Worm (Caenorhabditis elegans) whole organism, young adult: ENCODE data around the gene cyp-42A1.

ENCODE experiments used
- C17E4.6 ChIP-seq: fragments of 200-800 bp; sonication (Bioruptor generic); IDR thresholded peaks from 2 replicates; pipeline ENCODE4 v1.3.6; 2022; ENCODE audit warnings: missing genetic modification reagents, missing genetic modification characterization, missing compliant biosample characterization
- D2030.7 ChIP-seq: fragments of 200-800 bp; sonication (Bioruptor generic); IDR thresholded peaks from 2 replicates; pipeline ENCODE4 v1.3.6; 2022; ENCODE audit warnings: missing genetic modification reagents, missing genetic modification characterization, missing compliant biosample characterization
- F52B5.7 ChIP-seq: sonication (generic microtip); optimal IDR thresholded peaks from 2 replicates; lab custom pipeline; 2016; ENCODE audit warnings: mild to moderate bottlenecking, missing genetic modification characterization, missing compliant biosample characterization
- F55B11.4 ChIP-seq: sonication (generic microtip); optimal IDR thresholded peaks from 2 replicates; lab custom pipeline; 2016; ENCODE audit warnings: missing compliant biosample characterization, missing genetic modification characterization, borderline replicate concordance; ENCODE audit not compliant: insufficient read depth
- K11D2.4 ChIP-seq: fragments of 200-800 bp; sonication (Bioruptor generic); IDR thresholded peaks from 2 replicates; pipeline ENCODE4 v1.3.6; 2022; ENCODE audit warnings: missing genetic modification reagents, missing genetic modification characterization, missing compliant biosample characterization
- K12H6.12 ChIP-seq: fragments of 200-800 bp; sonication (Bioruptor generic); optimal IDR thresholded peaks from 2 replicates; lab custom pipeline; 2018; ENCODE audit warnings: mild to moderate bottlenecking, missing genetic modification characterization, missing compliant biosample characterization
- T26A5.8 ChIP-seq: sonication (generic microtip); optimal IDR thresholded peaks from 2 replicates; lab custom pipeline; 2016; ENCODE audit warnings: missing genetic modification characterization, missing compliant biosample characterization
- Y53G8AR.9 ChIP-seq: fragments of 200-800 bp; sonication (Bioruptor generic); conservative IDR thresholded peaks from 2 replicates; pipeline ENCODE4 v1.3.6; 2022; ENCODE audit warnings: missing genetic modification reagents, missing genetic modification characterization, missing compliant biosample characterization
- ama-1 ChIP-seq, 3 experiments: fragments of 150-350 bp in 1 of 3; sonication (generic microtip) in 2 of 3; optimal IDR thresholded peaks; 2 replicates each; lab custom pipeline; 2014 to 2018; ENCODE audit warnings: missing biosample characterization in 2 of 3, missing genetic modification characterization in 2 of 3, missing genetic modification reagents in 2 of 3
- aptf-3 ChIP-seq: fragments of 200-800 bp; sonication (Bioruptor generic); IDR thresholded peaks from 2 replicates; pipeline ENCODE4 v1.3.6; 2022; ENCODE audit warnings: missing genetic modification characterization, missing compliant biosample characterization
- attf-3 ChIP-seq: fragments of 200-800 bp; sonication (Bioruptor generic); conservative IDR thresholded peaks from 2 replicates; pipeline ENCODE4 v1.3.6; 2022; ENCODE audit warnings: missing genetic modification reagents, missing genetic modification characterization, missing compliant biosample characterization
- bed-1 ChIP-seq: fragments of 200-800 bp; sonication (Bioruptor generic); IDR thresholded peaks from 2 replicates; pipeline ENCODE4 v1.3.6; 2022; ENCODE audit warnings: missing genetic modification reagents, missing genetic modification characterization, missing compliant biosample characterization
- bed-2 ChIP-seq: fragments of 200-800 bp; sonication (Bioruptor generic); IDR thresholded peaks from 2 replicates; pipeline ENCODE4 v1.3.6; 2022; ENCODE audit warnings: missing genetic modification reagents, missing genetic modification characterization, missing compliant biosample characterization
- cebp-1 ChIP-seq, 2 experiments: fragments of 200-800 bp in 1 of 2; sonication (Bioruptor generic) in 1 of 2; sonication (generic microtip) in 1 of 2; IDR thresholded peaks in 1 of 2; optimal IDR thresholded peaks in 1 of 2; 2 replicates each; pipeline versions ENCODE4 v1.3.6 to Lab custom; 2017 to 2022; ENCODE audit warnings: missing compliant biosample characterization in 2 of 2, missing genetic modification characterization in 2 of 2, mild to moderate bottlenecking in 1 of 2, missing genetic modification reagents in 1 of 2, moderate library complexity in 1 of 2
- cebp-2 ChIP-seq: fragments of 200-800 bp; sonication (Bioruptor generic); IDR thresholded peaks from 2 replicates; pipeline ENCODE4 v1.3.6; 2022; ENCODE audit warnings: missing genetic modification characterization, missing compliant biosample characterization
- ceh-79 ChIP-seq: sonication (generic microtip); optimal IDR thresholded peaks from 2 replicates; lab custom pipeline; 2017; ENCODE audit warnings: mild to moderate bottlenecking, missing genetic modification characterization, missing compliant biosample characterization
- dox-1 ChIP-seq: fragments of 200-800 bp; sonication (Bioruptor generic); IDR thresholded peaks from 2 replicates; pipeline ENCODE4 v1.3.6; 2022; ENCODE audit warnings: missing genetic modification reagents, missing genetic modification characterization, missing compliant biosample characterization
- egrh-3 ChIP-seq: fragments of 200-800 bp; sonication (Bioruptor generic); IDR thresholded peaks from 2 replicates; pipeline ENCODE4 v1.3.6; 2022; ENCODE audit warnings: missing genetic modification reagents, missing genetic modification characterization, missing compliant biosample characterization
- him-1 ChIP-seq: sonication (generic microtip); optimal IDR thresholded peaks from 2 replicates; lab custom pipeline; 2016; ENCODE audit warnings: missing genotype, missing genetic modification reagents, missing genetic modification characterization, missing compliant biosample characterization
- lin-35 ChIP-seq, 3 experiments: fragments of 150-350 bp in 2 of 3; sonication (generic microtip) in 1 of 3; optimal IDR thresholded peaks; 2 replicates each; lab custom pipeline; 2014 to 2018; ENCODE audit warnings: missing biosample characterization in 3 of 3, missing genetic modification characterization in 3 of 3, missing genetic modification reagents in 3 of 3
- lin-40 ChIP-seq: sonication (generic microtip); optimal IDR thresholded peaks from 2 replicates; lab custom pipeline; 2016; ENCODE audit warnings: missing genetic modification characterization, mild to moderate bottlenecking, missing compliant biosample characterization, missing genotype, missing genetic modification reagents
- lin-54 ChIP-seq: fragments of 200-800 bp; sonication (Bioruptor generic); optimal IDR thresholded peaks from 2 replicates; lab custom pipeline; 2018; ENCODE audit warnings: mild to moderate bottlenecking, missing genetic modification characterization, missing compliant biosample characterization
- lsl-1 ChIP-seq: fragments of 200-800 bp; sonication (Bioruptor generic); optimal IDR thresholded peaks from 2 replicates; lab custom pipeline; 2018; ENCODE audit warnings: mild to moderate bottlenecking, missing genetic modification characterization, moderate library complexity, missing compliant biosample characterization
- lsy-27 ChIP-seq: sonication (generic microtip); optimal IDR thresholded peaks from 2 replicates; lab custom pipeline; 2017; ENCODE audit warnings: missing genetic modification characterization, mild to moderate bottlenecking, missing compliant biosample characterization, antibody characterized with exemption, missing genotype, borderline replicate concordance; ENCODE audit not compliant: insufficient read depth
- madf-10 ChIP-seq: sonication (generic microtip); optimal IDR thresholded peaks from 2 replicates; lab custom pipeline; 2016; ENCODE audit warnings: mild to moderate bottlenecking, missing genetic modification characterization, missing compliant biosample characterization
- mcd-1 ChIP-seq: fragments of 200-800 bp; sonication (Bioruptor generic); IDR thresholded peaks from 2 replicates; pipeline ENCODE4 v1.3.6; 2022; ENCODE audit warnings: missing genetic modification reagents, missing genetic modification characterization, missing compliant biosample characterization
- mxl-1 ChIP-seq: sonication (generic microtip); optimal IDR thresholded peaks from 2 replicates; lab custom pipeline; 2016; ENCODE audit warnings: missing genetic modification characterization, missing compliant biosample characterization
- nhr-120 ChIP-seq: fragments of 200-800 bp; sonication (Bioruptor generic); IDR thresholded peaks from 2 replicates; pipeline ENCODE4 v1.3.6; 2022; ENCODE audit warnings: missing genetic modification characterization, missing compliant biosample characterization
- pbrm-1 ChIP-seq: fragments of 200-800 bp; sonication (Bioruptor generic); IDR thresholded peaks from 2 replicates; pipeline ENCODE4 v1.3.6; 2022; ENCODE audit warnings: missing genetic modification reagents, missing genetic modification characterization, missing compliant biosample characterization
- sdz-38 ChIP-seq: sonication (generic microtip); optimal IDR thresholded peaks from 2 replicates; lab custom pipeline; 2016; ENCODE audit warnings: missing genotype, missing genetic modification characterization, missing compliant biosample characterization
- snpc-3.4 ChIP-seq: sonication (generic microtip); optimal IDR thresholded peaks from 2 replicates; lab custom pipeline; 2017; ENCODE audit warnings: missing genetic modification characterization, mild to moderate bottlenecking, missing compliant biosample characterization, antibody characterized with exemption, moderate library complexity, missing genotype, missing genetic modification reagents
- snpc-4 ChIP-seq, 5 experiments: fragments of 150-350 bp in 1 of 5; sonication (generic microtip) in 4 of 5; optimal IDR thresholded peaks; 2 replicates each; lab custom pipeline; 2014 to 2018; ENCODE audit warnings: missing genetic modification characterization in 5 of 5, missing biosample characterization in 3 of 5, antibody characterized with exemption in 2 of 5, mild to moderate bottlenecking in 2 of 5, missing compliant biosample characterization in 2 of 5, missing genotype in 2 of 5, moderate library complexity in 2 of 5, missing genetic modification reagents in 1 of 5
- tbx-9 ChIP-seq: sonication (generic microtip); optimal IDR thresholded peaks from 2 replicates; lab custom pipeline; 2016; ENCODE audit warnings: borderline replicate concordance, missing genetic modification characterization, inconsistent platforms, missing compliant biosample characterization
- unc-130 ChIP-seq: sonication (generic microtip); optimal IDR thresholded peaks from 2 replicates; lab custom pipeline; 2016; ENCODE audit warnings: missing genetic modification reagents, missing genetic modification characterization, missing compliant biosample characterization
- xnd-1 ChIP-seq: sonication (generic microtip); optimal IDR thresholded peaks from 2 replicates; lab custom pipeline; 2016; ENCODE audit warnings: missing genotype, missing genetic modification reagents, missing genetic modification characterization, missing compliant biosample characterization
- ztf-18 ChIP-seq: sonication (generic microtip); optimal IDR thresholded peaks from 2 replicates; lab custom pipeline; 2016; ENCODE audit warnings: missing genotype, mild to moderate bottlenecking, missing genetic modification characterization, missing compliant biosample characterization

Gene cyp-42A1

DNA sequence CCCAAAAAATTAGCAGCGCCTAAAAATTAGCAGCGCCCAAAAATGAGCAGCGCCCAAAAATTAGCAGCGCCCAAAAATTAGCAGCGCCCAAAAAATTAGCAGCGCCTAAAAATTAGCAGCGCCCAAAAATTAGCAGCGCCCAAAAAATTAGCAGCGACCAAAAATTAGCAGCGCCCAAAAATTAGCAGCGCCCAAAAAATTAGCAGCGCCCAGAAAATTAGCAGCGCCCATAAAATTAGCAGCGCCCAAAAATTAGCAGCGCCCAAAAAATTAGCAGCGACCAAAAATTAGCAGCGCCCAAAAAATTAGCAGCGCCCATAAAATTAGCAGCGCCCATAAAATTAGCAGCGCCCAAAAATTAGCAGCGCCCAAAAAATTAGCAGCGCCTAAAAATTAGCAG lies 28.8 kb upstream of the cyp-42A1 start:
- TF ChIP-seq bed-2 (GFP tag; lab: Robert Waterston, UW) (0 out of 2 replicates have a peak, but pooled peaks have one; percentile 13), nhr-120 (GFP tag; lab: Robert Waterston, UW) (0 out of 2 replicates have a peak, but pooled peaks have one; percentile 11), aptf-3 (GFP tag; lab: Robert Waterston, UW) (peak; percentile 62; the same call in 1 of the 2 replicates), egrh-3 (GFP tag; lab: Robert Waterston, UW) (peak; percentile 41), C17E4.6 (GFP tag; lab: Robert Waterston, UW) (peak; percentile 46; the same call in 1 of the 2 replicates), Y53G8AR.9 (GFP tag; lab: Robert Waterston, UW) (0 out of 2 replicates have a peak, but pooled peaks have one; percentile 39), D2030.7 (GFP tag; lab: Robert Waterston, UW) (0 out of 2 replicates have a peak, but pooled peaks have one; percentile 8)

DNA sequence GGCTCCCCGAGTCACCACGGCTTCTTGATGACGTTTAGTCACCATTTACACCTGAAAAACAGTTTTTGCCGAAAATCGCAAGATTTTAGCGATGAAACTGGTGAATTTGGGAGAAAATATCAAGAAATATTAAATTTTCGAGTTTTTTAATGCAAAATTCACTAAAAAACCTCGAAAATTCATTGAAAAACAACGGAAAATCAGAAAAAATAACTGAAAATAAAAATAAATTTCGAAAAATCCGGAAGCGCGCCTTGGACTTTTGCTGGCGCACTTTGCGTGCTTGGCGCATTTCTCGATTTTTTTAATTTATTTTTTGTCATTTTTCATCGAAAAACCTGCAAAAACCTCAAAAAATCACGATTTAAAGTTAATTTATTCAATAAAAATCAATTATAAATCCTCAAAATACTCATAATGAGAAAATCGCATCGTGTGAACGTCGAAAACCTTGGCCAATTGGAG lies 16.9 kb upstream of the cyp-42A1 start, which contains the start of gene emb-4:
Gene emb-4, minus strand, starts transcription at position 51 of the 465 bp plus-strand sequence.
- TF ChIP-seq F52B5.7 (tag; lab: Kevin White, UChicago) (no peak), unc-130 (GFP tag; lab: Kevin White, UChicago) (no peak), snpc-3.4 (peak; percentile 46), cebp-2 (GFP tag; lab: Robert Waterston, UW) (no peak), tbx-9 (tag; lab: Kevin White, UChicago) (no peak), attf-3 (GFP tag; lab: Robert Waterston, UW) (no peak), cebp-1 (GFP tag; IDR thresholded peaks at IDR 0.05; lab: Robert Waterston, UW) (no peak), cebp-1 (tag; optimal IDR thresholded peaks at IDR 0.05; lab: Kevin White, UChicago) (peak; percentile 46), lin-40 (tag; lab: Kevin White, UChicago) (peak; percentile 51), egrh-3 (GFP tag; lab: Robert Waterston, UW) (no peak), lin-54 (peak; percentile 58), K11D2.4 (GFP tag; lab: Robert Waterston, UW) (no peak), xnd-1 (tag; lab: Kevin White, UChicago) (no peak), ztf-18 (peak; percentile 92), bed-1 (GFP tag; lab: Robert Waterston, UW) (no peak), mxl-1 (tag; lab: Kevin White, UChicago) (no peak), dox-1 (GFP tag; lab: Robert Waterston, UW) (0 out of 2 replicates have a peak, but pooled peaks have one; percentile 36), madf-10 (tag; lab: Kevin White, UChicago) (no peak), T26A5.8 (tag; lab: Kevin White, UChicago) (no peak), sdz-38 (tag; lab: Kevin White, UChicago) (no peak), ceh-79 (no peak), him-1 (tag; lab: Kevin White, UChicago) (no peak), ama-1 (optimal IDR thresholded peaks at IDR 0.05; lab: Kevin White, UChicago) (no peak), ama-1 (GFP tag; optimal IDR thresholded peaks at IDR 0.05; lab: Kevin White, UChicago) (no peak), lsl-1 (GFP tag; lab: Kevin White, UChicago) (peak; percentile 24), snpc-4 (GFP tag; optimal IDR thresholded peaks at IDR 0.05; lab: Kevin White, UChicago) (no peak), snpc-4 (tag; optimal IDR thresholded peaks at IDR 0.05; lab: Kevin White, UChicago) (peak in 2 of 4 experiments; percentile 2 to 45), mcd-1 (GFP tag; lab: Robert Waterston, UW) (peak; percentile 53), pbrm-1 (GFP tag; lab: Robert Waterston, UW) (peak; percentile 55; the same call in 1 of the 2 replicates), lsy-27 (no peak), bed-2 (GFP tag; lab: Robert Waterston, UW) (no peak), F55B11.4 (tag; lab: Kevin White, UChicago) (no peak), K12H6.12 (peak; percentile 12), lin-35 (GFP tag; optimal IDR thresholded peaks at IDR 0.05; lab: Kevin White, UChicago) (peak in 1 of 3 experiments; percentile 48), C17E4.6 (GFP tag; lab: Robert Waterston, UW) (no peak)
